Worm (Caenorhabditis elegans) whole organism, L4 larva: ENCODE measurements around the gene ncx-7.

Experiments used
- F10B5.3 ChIP-seq: sonication (generic microtip); optimal IDR thresholded peaks from 2 replicates; lab custom pipeline; 2016; ENCODE audit warnings: mild to moderate bottlenecking, missing genetic modification characterization, missing compliant biosample characterization
- F49E8.2 ChIP-seq: sonication (generic microtip); optimal IDR thresholded peaks from 2 replicates; lab custom pipeline; 2016; ENCODE audit warnings: missing compliant biosample characterization, mild to moderate bottlenecking, missing genetic modification characterization, borderline replicate concordance
- lin-13 ChIP-seq: fragments of 150-350 bp; optimal IDR thresholded peaks from 2 replicates; lab custom pipeline; 2014; ENCODE audit warnings: missing biosample characterization, missing genetic modification reagents, missing genetic modification characterization

- TF ChIP-seq F10B5.3 (tag; lab: Kevin White, UChicago) (no peak), F49E8.2 (no peak), lin-13 (GFP tag; lab: Kevin White, UChicago) (no peak)
These were observed 34.1 kb downstream of the ncx-7 start, which contains the start of gene C07A9.10 for ce11 chrIII:9685959-9686358.
